Worm (Caenorhabditis elegans) whole organism, mixed stage, embryonic: ENCODE data around the gene C08F11.3.

Experiments used
- blmp-1 ChIP-seq: fragments of 150-350 bp; optimal IDR thresholded peaks from 2 replicates; lab custom pipeline; 2014; ENCODE audit warnings: missing biosample characterization, missing genetic modification characterization
- lsy-2 ChIP-seq: fragments of 150-350 bp; optimal IDR thresholded peaks from 2 replicates; lab custom pipeline; 2014; ENCODE audit warnings: missing biosample characterization, missing genetic modification characterization
- mls-2 ChIP-seq: sonication (generic microtip); optimal IDR thresholded peaks from 2 replicates; lab custom pipeline; 2016; ENCODE audit warnings: mild to moderate bottlenecking, missing genetic modification characterization, moderate library complexity, missing compliant biosample characterization
- nhr-237 ChIP-seq: fragments of 150-350 bp; optimal IDR thresholded peaks from 2 replicates; lab custom pipeline; 2014; ENCODE audit warnings: missing biosample characterization, missing genetic modification characterization
- pha-4 ChIP-seq: fragments of 150-350 bp; optimal IDR thresholded peaks from 2 replicates; lab custom pipeline; 2018; ENCODE audit warnings: missing biosample characterization, missing genetic modification reagents, missing genetic modification characterization

DNA sequence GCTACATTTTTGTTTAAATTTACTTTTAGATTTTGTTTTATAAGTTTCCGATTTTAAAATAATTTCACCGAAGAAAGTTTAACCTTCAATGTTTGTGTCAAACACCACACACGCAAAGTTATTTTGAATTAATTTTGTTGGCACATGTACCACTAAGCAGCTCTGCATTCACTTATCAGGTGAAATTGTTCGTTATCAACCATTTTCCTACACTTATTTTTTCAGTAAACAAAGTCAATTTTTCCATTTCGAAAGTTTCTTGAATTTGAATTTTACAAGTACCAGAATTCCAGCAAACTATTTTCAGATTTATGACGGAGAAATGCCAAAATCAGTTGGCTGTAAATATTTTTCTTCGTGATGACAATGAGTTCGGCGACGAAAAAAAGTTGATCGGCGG is at the start of gene C08F11.3:
- no peak for TF ChIP-seq nhr-237 (tag; lab: Kevin White, UChicago)
- no peak for TF ChIP-seq mls-2 (tag; lab: Kevin White, UChicago)
- no peak for TF ChIP-seq lsy-2
- TF ChIP-seq pha-4 (tag; lab: Kevin White, UChicago) = no peak
- no peak for TF ChIP-seq blmp-1 (tag; lab: Kevin White, UChicago)
